Fruit fly (Drosophila melanogaster): ENCODE results near the gene CG9522.

dm6 chrX:14878917-14879316 lies 30.3 kb upstream of the CG9522 start:
- TF ChIP-seq CG8478 (optimal IDR thresholded peaks at IDR 0.05) (no peak), EcR (GFP tag; optimal IDR thresholded peaks at IDR 0.05) (no peak), psq (optimal IDR thresholded peaks at IDR 0.05) (no peak), pan (optimal IDR thresholded peaks at IDR 0.05) (no peak)

Measured in whole organism.